Worm (Caenorhabditis elegans) whole organism, L4 larva: ENCODE data around the gene T26H5.10.

ENCODE experiments used
- aha-1 ChIP-seq: fragments of 150-350 bp; peaks from one replicate; lab custom pipeline; 2014; ENCODE audit warnings: missing biosample characterization, missing genetic modification characterization
- aly-2 ChIP-seq: sonication (generic microtip); optimal IDR thresholded peaks from 2 replicates; lab custom pipeline; 2018; ENCODE audit warnings: missing biosample characterization, missing genetic modification characterization
- ceh-20 ChIP-seq: fragments of 200-800 bp; sonication (Bioruptor generic); IDR thresholded peaks from 2 replicates; pipeline ENCODE4 v1.3.6; 2022; ENCODE audit warnings: missing genetic modification reagents, missing genetic modification characterization, missing compliant biosample characterization
- ceh-44 ChIP-seq: fragments of 200-800 bp; sonication (Bioruptor generic); IDR thresholded peaks from 2 replicates; pipeline ENCODE4 v1.3.6; 2022; ENCODE audit warnings: missing genetic modification reagents, missing genetic modification characterization, missing compliant biosample characterization
- ceh-82 ChIP-seq: sonication (generic microtip); optimal IDR thresholded peaks from 2 replicates; lab custom pipeline; 2017; ENCODE audit warnings: missing biosample characterization, missing genetic modification characterization
- ctbp-1 ChIP-seq: fragments of 200-800 bp; sonication (Bioruptor generic); IDR thresholded peaks from 2 replicates; pipeline ENCODE4 v1.3.6; 2022; ENCODE audit warnings: missing genetic modification reagents, missing genetic modification characterization, missing compliant biosample characterization
- daf-16 ChIP-seq, 3 experiments: sonication (generic microtip); optimal IDR thresholded peaks; 2 replicates each; lab custom pipeline; 2016 to 2017; ENCODE audit warnings: missing genetic modification characterization in 3 of 3, missing genetic modification reagents in 3 of 3, mild to moderate bottlenecking in 2 of 3, missing compliant biosample characterization in 2 of 3, missing biosample characterization in 1 of 3, moderate library complexity in 1 of 3
- daf-19 ChIP-seq: fragments of 200-800 bp; sonication (Bioruptor generic); conservative IDR thresholded peaks from 2 replicates; pipeline ENCODE4 v1.3.6; 2022; ENCODE audit warnings: missing genetic modification characterization, missing compliant biosample characterization
- dmd-6 ChIP-seq: fragments of 200-800 bp; sonication (Bioruptor generic); IDR thresholded peaks from 2 replicates; pipeline ENCODE4 v1.3.6; 2022; ENCODE audit warnings: missing genetic modification reagents, missing genetic modification characterization, missing compliant biosample characterization
- dmd-8 ChIP-seq: fragments of 200-800 bp; sonication (Bioruptor generic); IDR thresholded peaks from 2 replicates; pipeline ENCODE4 v1.3.6; 2022; ENCODE audit warnings: missing genetic modification characterization, missing compliant biosample characterization
- dve-1 ChIP-seq: sonication (generic microtip); optimal IDR thresholded peaks from 2 replicates; lab custom pipeline; 2017; ENCODE audit warnings: antibody characterized with exemption, mild to moderate bottlenecking, missing genetic modification characterization, missing compliant biosample characterization; ENCODE audit not compliant: insufficient read depth
- fkh-10 ChIP-seq: fragments of 150-350 bp; optimal IDR thresholded peaks from 2 replicates; lab custom pipeline; 2014; ENCODE audit warnings: missing biosample characterization, missing genetic modification reagents, missing genetic modification characterization
- fos-1 ChIP-seq: fragments of 150-350 bp; optimal IDR thresholded peaks from 2 replicates; lab custom pipeline; 2014; ENCODE audit warnings: missing biosample characterization, missing genetic modification characterization
- gei-8 ChIP-seq: fragments of 200-800 bp; sonication (Bioruptor generic); optimal IDR thresholded peaks from 2 replicates; lab custom pipeline; 2018; ENCODE audit warnings: mild to moderate bottlenecking, missing genetic modification characterization, missing compliant biosample characterization
- hif-1 ChIP-seq, 2 experiments: sonication (generic microtip); optimal IDR thresholded peaks; 2 replicates each; lab custom pipeline; 2016 to 2017; ENCODE audit warnings: missing compliant biosample characterization in 2 of 2, missing genetic modification characterization in 2 of 2, missing genetic modification reagents in 2 of 2, missing genotype in 2 of 2, mild to moderate bottlenecking in 1 of 2
- lin-15B ChIP-seq: fragments of 150-350 bp; sonication (generic microtip); optimal IDR thresholded peaks from 3 replicates; lab custom pipeline; 2014; ENCODE audit warnings: missing biosample characterization, missing genetic modification characterization
- lin-38 ChIP-seq: fragments of 200-800 bp; sonication (Bioruptor generic); IDR thresholded peaks from 2 replicates; pipeline ENCODE4 v1.3.6; 2022; ENCODE audit warnings: missing genetic modification reagents, missing genetic modification characterization, missing compliant biosample characterization
- madf-5 ChIP-seq, 2 experiments: fragments of 200-800 bp; sonication (Bioruptor generic); IDR thresholded peaks; 2 replicates each; pipeline ENCODE4 v1.3.6; 2022; ENCODE audit warnings: missing compliant biosample characterization in 2 of 2, missing genetic modification characterization in 2 of 2
- mep-1 ChIP-seq: fragments of 150-350 bp; sonication (generic microtip); optimal IDR thresholded peaks from 3 replicates; lab custom pipeline; 2014; ENCODE audit warnings: missing biosample characterization, missing genetic modification characterization
- mes-2 ChIP-seq: sonication (generic microtip); optimal IDR thresholded peaks from 2 replicates; lab custom pipeline; 2016; ENCODE audit warnings: missing genotype, mild to moderate bottlenecking, missing genetic modification characterization, missing compliant biosample characterization; ENCODE audit not compliant: poor library complexity, severe bottlenecking
- nhr-10 ChIP-seq: fragments of 150-350 bp; optimal IDR thresholded peaks from 2 replicates; lab custom pipeline; 2014; ENCODE audit warnings: missing biosample characterization, missing genetic modification characterization
- nhr-102 ChIP-seq: sonication (generic microtip); optimal IDR thresholded peaks from 2 replicates; lab custom pipeline; 2016; ENCODE audit warnings: mild to moderate bottlenecking, missing genetic modification characterization, moderate library complexity, missing compliant biosample characterization
- nhr-25 ChIP-seq: sonication (generic microtip); optimal IDR thresholded peaks from 2 replicates; lab custom pipeline; 2017; ENCODE audit warnings: missing genetic modification characterization, mild to moderate bottlenecking, missing compliant biosample characterization, antibody characterized with exemption, moderate library complexity, borderline replicate concordance; ENCODE audit not compliant: insufficient read depth
- nhr-28 ChIP-seq: fragments of 150-350 bp; optimal IDR thresholded peaks from 2 replicates; lab custom pipeline; 2014; ENCODE audit warnings: missing biosample characterization, missing genetic modification characterization
- nhr-6 ChIP-seq: fragments of 150-350 bp; optimal IDR thresholded peaks from 2 replicates; lab custom pipeline; 2014; ENCODE audit warnings: missing biosample characterization, missing genetic modification characterization
- nhr-76 ChIP-seq: fragments of 150-350 bp; optimal IDR thresholded peaks from 2 replicates; lab custom pipeline; 2014; ENCODE audit warnings: missing biosample characterization, missing genetic modification characterization
- pqm-1 ChIP-seq: sonication (generic microtip); optimal IDR thresholded peaks from 2 replicates; lab custom pipeline; 2017; ENCODE audit warnings: missing biosample characterization, missing genetic modification characterization
- set-16 ChIP-seq: fragments of 200-800 bp; sonication (Bioruptor generic); IDR thresholded peaks from 2 replicates; pipeline ENCODE4 v1.3.6; 2022; ENCODE audit warnings: missing genetic modification reagents, missing genetic modification characterization, missing compliant biosample characterization
- unc-39 ChIP-seq: sonication (generic microtip); optimal IDR thresholded peaks from 2 replicates; lab custom pipeline; 2017; ENCODE audit warnings: missing biosample characterization, missing genetic modification characterization
- unc-62 ChIP-seq, 3 experiments: fragments of 150-350 bp in 1 of 3; sonication (generic microtip); optimal IDR thresholded peaks in 2 of 3; peaks in 1 of 3; 1 replicate in 1 of 3; 2 replicates in 2 of 3; lab custom pipeline; 2014 to 2017; ENCODE audit warnings: missing biosample characterization in 3 of 3, missing genetic modification characterization in 3 of 3, missing genetic modification reagents in 3 of 3, missing genotype in 1 of 3
- zfp-2 ChIP-seq: sonication (generic microtip); optimal IDR thresholded peaks from 2 replicates; lab custom pipeline; 2016; ENCODE audit warnings: mild to moderate bottlenecking, missing genetic modification characterization, missing compliant biosample characterization
- ztf-11 ChIP-seq: fragments of 150-350 bp; optimal IDR thresholded peaks from 2 replicates; lab custom pipeline; 2014; ENCODE audit warnings: missing biosample characterization, missing genetic modification characterization

T26H5.10 gene

DNA sequence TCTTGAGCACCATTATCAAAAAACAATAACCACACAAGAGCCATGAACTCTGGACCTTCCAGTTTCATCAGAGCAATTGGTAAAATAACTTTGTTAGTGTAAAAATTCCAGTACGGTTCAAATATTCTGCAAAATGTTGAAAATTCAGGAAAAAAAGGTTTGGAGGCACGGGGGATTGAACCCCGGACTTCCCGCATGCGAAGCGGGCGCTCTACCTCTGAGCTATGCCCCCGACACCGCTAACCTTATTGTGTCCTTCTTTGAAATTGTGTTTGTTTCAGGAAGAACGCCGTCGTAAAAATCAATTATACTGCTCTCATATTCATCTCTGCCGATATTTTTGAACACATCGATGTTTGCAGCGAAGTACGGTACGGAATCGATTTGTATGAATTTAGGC is 36.2 kb upstream of the T26H5.10 start (continued):
- TF ChIP-seq fkh-10 (GFP tag; lab: Kevin White, UChicago) (no peak), nhr-25 (no peak)

DNA sequence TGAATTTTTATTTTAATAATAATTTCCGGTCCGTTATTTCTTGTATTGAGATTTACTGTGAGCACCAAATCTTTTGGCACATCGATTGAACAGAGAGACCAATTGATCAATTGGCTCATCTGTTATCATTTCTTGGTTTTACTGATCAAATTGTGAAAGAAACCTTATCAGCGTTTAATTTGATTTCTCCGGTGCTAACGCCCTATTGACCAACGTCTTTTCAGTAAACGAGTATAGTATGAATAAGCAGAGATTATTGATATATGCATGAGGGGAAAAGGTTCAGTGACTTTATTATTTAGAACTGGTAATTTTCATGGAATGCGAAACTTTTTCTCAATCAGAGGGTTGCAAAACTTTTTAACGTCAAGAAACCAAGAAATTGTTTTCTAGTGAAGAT is 35.5 kb upstream of the T26H5.10 start:
- TF ChIP-seq nhr-6 (no peak), daf-16 (GFP tag; optimal IDR thresholded peaks at IDR 0.05; lab: Kevin White, UChicago) (no peak), daf-16 (tag; optimal IDR thresholded peaks at IDR 0.05; lab: Kevin White, UChicago) (peak; percentile 90), gei-8 (GFP tag; lab: Kevin White, UChicago) (no peak), dmd-8 (GFP tag; lab: Robert Waterston, UW) (no peak), pqm-1 (tag; lab: Kevin White, UChicago) (peak; percentile 34), dmd-6 (GFP tag; lab: Robert Waterston, UW) (peak; percentile 32), nhr-102 (tag; lab: Kevin White, UChicago) (no peak), madf-5 (GFP tag; IDR thresholded peaks at IDR 0.05; lab: Robert Waterston, UW) (no peak), mes-2 (tag; lab: Kevin White, UChicago) (peak; percentile 11)

DNA sequence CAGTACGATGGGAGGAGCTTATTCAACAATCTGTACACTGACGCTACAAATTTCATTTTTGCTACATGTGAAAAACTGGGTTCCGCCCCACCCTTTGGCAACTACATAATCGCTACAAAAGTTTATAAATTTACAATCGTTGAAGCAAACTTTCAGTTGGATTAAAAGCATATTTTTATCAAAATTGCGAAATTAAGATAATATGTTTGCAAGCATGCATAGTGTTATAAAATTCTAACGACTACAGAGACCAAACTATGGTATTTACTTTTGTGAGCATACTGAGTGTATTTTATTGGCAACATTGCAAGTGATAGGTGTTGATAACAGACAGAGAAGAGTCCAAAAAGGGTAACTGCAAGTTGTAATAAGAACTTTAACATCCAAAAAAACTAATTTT is 35.0 kb upstream of the T26H5.10 start, which contains the start of gene C06B8.2:
Gene C06B8.2 (minus strand): TSS at position 153 of the 400 bp plus-strand sequence.
- peak; percentile 45 for TF ChIP-seq pqm-1 (tag; lab: Kevin White, UChicago)
- peak; percentile 88 for TF ChIP-seq nhr-28 (tag; lab: Kevin White, UChicago)
- TF ChIP-seq zfp-2, result no peak
- TF ChIP-seq mes-2 (tag; lab: Kevin White, UChicago), result no peak

DNA sequence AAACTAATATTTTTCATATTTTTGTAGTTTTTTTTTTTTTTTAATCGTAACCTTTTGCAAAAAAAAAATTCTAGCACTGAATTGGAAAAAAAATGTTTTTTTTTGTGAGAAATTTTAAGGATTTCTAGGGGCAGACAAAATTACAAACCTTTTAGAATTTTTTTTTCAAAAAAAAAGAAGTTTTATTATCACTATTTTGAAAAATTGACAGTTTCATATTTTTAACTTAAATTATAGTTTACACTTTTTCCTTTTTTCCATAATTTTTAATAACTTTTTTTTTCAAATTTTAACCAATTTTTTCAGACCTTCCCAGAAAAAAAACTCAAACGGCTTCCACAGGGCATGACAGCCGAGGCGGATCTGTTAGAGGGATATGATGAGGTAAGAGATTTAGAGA is 27.4 kb upstream of the T26H5.10 start, which contains the start of gene dpf-1:
Gene dpf-1 (plus strand): TSS at position 301 of the 400 bp plus-strand sequence.
- no peak for TF ChIP-seq nhr-6
- no peak for TF ChIP-seq ctbp-1
- no peak for TF ChIP-seq nhr-10 (tag; lab: Kevin White, UChicago)
- no peak for TF ChIP-seq daf-19 (GFP tag; lab: Robert Waterston, UW)
- TF ChIP-seq fkh-10 (GFP tag; lab: Kevin White, UChicago), result no peak
- TF ChIP-seq ceh-44 (GFP tag; lab: Robert Waterston, UW), result no peak
- TF ChIP-seq fos-1 (tag; lab: Kevin White, UChicago), result no peak
- no peak for TF ChIP-seq aly-2 (tag; lab: Kevin White, UChicago)
- TF ChIP-seq lin-38 (GFP tag; lab: Robert Waterston, UW), result no peak
- no peak for TF ChIP-seq madf-5 (GFP tag; IDR thresholded peaks at IDR 0.05; lab: Robert Waterston, UW)
- TF ChIP-seq hif-1 (tag; optimal IDR thresholded peaks at IDR 0.05; lab: Kevin White, UChicago), result no peak
- TF ChIP-seq unc-62 (GFP tag; optimal IDR thresholded peaks at IDR 0.05 in 1 of 2; lab: Kevin White, UChicago), result no peak
- no peak for TF ChIP-seq unc-62 (tag; optimal IDR thresholded peaks at IDR 0.05; lab: Kevin White, UChicago)
- no peak for TF ChIP-seq lin-15B (tag; lab: Kevin White, UChicago)

DNA sequence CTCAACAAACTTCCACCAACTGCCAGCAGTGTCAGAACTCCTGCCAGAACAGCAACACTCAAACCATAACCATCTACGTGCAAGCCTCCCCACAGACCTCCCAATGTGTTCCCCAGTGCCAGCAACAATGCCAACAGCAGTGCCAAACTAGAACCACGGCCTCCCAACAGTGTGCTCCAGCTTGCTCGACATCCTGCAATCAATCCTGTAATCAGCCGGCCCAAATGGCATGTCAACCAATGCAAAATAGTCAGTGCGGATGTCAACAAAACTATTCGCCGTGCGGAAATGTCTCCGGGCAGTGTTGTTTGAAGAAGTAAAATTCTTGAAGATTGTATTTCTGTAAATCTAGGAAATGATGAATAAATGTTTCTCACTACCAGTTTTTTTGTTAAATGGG is 23.1 kb upstream of the T26H5.10 start:
- TF ChIP-seq nhr-6, result no peak
- TF ChIP-seq unc-62 (GFP tag; optimal IDR thresholded peaks at IDR 0.05 in 1 of 2; lab: Kevin White, UChicago), result peak in 1 of 2 experiments; percentile 84
- no peak for TF ChIP-seq unc-62 (tag; optimal IDR thresholded peaks at IDR 0.05; lab: Kevin White, UChicago)
- no peak for TF ChIP-seq mep-1 (tag; lab: Kevin White, UChicago)
- TF ChIP-seq aha-1 (tag; lab: Kevin White, UChicago), result peak; percentile 59
- no peak for TF ChIP-seq unc-39 (tag; lab: Kevin White, UChicago)
- TF ChIP-seq ztf-11, result no peak

DNA sequence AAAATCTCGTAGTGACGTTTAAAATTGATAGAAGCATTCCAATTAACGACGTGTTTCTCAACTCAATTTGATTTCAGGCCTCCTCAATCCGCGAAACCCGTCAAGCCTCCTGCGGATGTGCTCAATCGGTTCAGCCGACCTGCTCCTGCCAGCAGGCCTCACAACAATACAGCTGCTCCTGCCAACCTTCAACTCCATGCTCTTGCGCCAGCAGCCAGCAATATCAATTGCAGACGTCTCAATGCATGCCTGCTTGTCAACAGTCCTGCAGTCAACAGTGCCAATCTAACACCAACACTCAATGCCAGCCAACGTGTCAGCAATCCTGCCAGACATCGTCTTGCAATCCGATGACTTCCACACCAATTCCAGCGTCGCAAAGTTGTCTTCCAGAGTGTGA is 22.4 kb upstream of the T26H5.10 start:
- TF ChIP-seq ceh-20 (GFP tag; lab: Robert Waterston, UW), result no peak
- no peak for TF ChIP-seq nhr-102 (tag; lab: Kevin White, UChicago)
- TF ChIP-seq set-16 (GFP tag; lab: Robert Waterston, UW), result peak; percentile 50; the same call in 1 of the 2 replicates
- TF ChIP-seq nhr-76 (tag; lab: Kevin White, UChicago), result no peak
- no peak for TF ChIP-seq dve-1 (tag; lab: Kevin White, UChicago)
- no peak for TF ChIP-seq ceh-82 (tag; lab: Kevin White, UChicago)
- TF ChIP-seq, all 104 proteins: peak for 1
